Fruit fly (Drosophila melanogaster) whole organism, embryonic: ENCODE data around the gene fend.

Experiments used
- CG10209 ChIP-seq: fragments of 200-800 bp; sonication (Bioruptor generic); optimal IDR thresholded peaks from 3 replicates; lab custom pipeline; 2017; ENCODE audit warnings: missing biosample characterization, mild to moderate bottlenecking, missing genetic modification characterization, missing genetic modification reagents
- CG1024 ChIP-seq: fragments of 200-800 bp; sonication (Bioruptor generic); IDR thresholded peaks from 2 replicates; pipeline ENCODE4 v1.3.6; 2022; ENCODE audit warnings: missing biosample characterization, missing genetic modification characterization
- CG11247 ChIP-seq: fragments of 200-800 bp; sonication (Bioruptor generic); IDR thresholded peaks from 2 replicates; pipeline ENCODE4 v1.3.6; 2022; ENCODE audit warnings: missing biosample characterization, missing genetic modification characterization
- CG11696 ChIP-seq: fragments of 200-800 bp; sonication (Bioruptor generic); IDR thresholded peaks from 2 replicates; pipeline ENCODE4 v1.3.6; 2022; ENCODE audit warnings: missing biosample characterization, missing genetic modification characterization
- CG12219 ChIP-seq: fragments of 200-800 bp; sonication (Bioruptor generic); optimal IDR thresholded peaks from 3 replicates; lab custom pipeline; 2018; ENCODE audit warnings: missing biosample characterization, mild to moderate bottlenecking, missing genetic modification characterization
- CG12744 ChIP-seq: fragments of 200-800 bp; sonication (Bioruptor generic); optimal IDR thresholded peaks from 2 replicates; lab custom pipeline; 2016; ENCODE audit warnings: missing biosample characterization, missing genetic modification characterization
- CG13123 ChIP-seq: fragments of 200-800 bp; sonication (Bioruptor generic); optimal IDR thresholded peaks from 2 replicates; lab custom pipeline; 2016; ENCODE audit warnings: missing biosample characterization, missing genetic modification characterization
- CG13296 ChIP-seq: fragments of 200-800 bp; sonication (Bioruptor generic); optimal IDR thresholded peaks from 3 replicates; lab custom pipeline; 2018; ENCODE audit warnings: missing biosample characterization, mild to moderate bottlenecking, missing genetic modification characterization
- CG13775 ChIP-seq: fragments of 200-800 bp; sonication (Bioruptor generic); optimal IDR thresholded peaks from 3 replicates; lab custom pipeline; 2017; ENCODE audit warnings: missing biosample characterization, mild to moderate bottlenecking, missing genetic modification characterization
- CG14860 ChIP-seq: fragments of 200-800 bp; sonication (Bioruptor generic); IDR thresholded peaks from 3 replicates; pipeline ENCODE4 v1.3.6; 2022; ENCODE audit warnings: missing biosample characterization, missing genetic modification characterization; ENCODE audit not compliant: partially characterized antibody
- CG17186 ChIP-seq: fragments of 200-800 bp; sonication (Bioruptor generic); optimal IDR thresholded peaks from 3 replicates; lab custom pipeline; 2017; ENCODE audit warnings: missing biosample characterization, missing genetic modification reagents, missing genetic modification characterization
- CG1832 ChIP-seq: fragments of 200-800 bp; sonication (Bioruptor generic); optimal IDR thresholded peaks from 2 replicates; lab custom pipeline; 2017; ENCODE audit warnings: missing biosample characterization, mild to moderate bottlenecking, missing genetic modification characterization, inconsistent platforms
- CG2116 ChIP-seq: fragments of 200-800 bp; sonication (Bioruptor generic); optimal IDR thresholded peaks from 3 replicates; lab custom pipeline; 2018; ENCODE audit warnings: missing biosample characterization, mild to moderate bottlenecking, missing genetic modification characterization
- CG2199 ChIP-seq: fragments of 200-800 bp; sonication (Bioruptor generic); IDR thresholded peaks from 3 replicates; pipeline ENCODE4 v1.3.6; 2022; ENCODE audit warnings: missing biosample characterization, missing genetic modification characterization
- CG31388 ChIP-seq: fragments of 200-800 bp; sonication (Bioruptor generic); optimal IDR thresholded peaks from 2 replicates; lab custom pipeline; 2016; ENCODE audit warnings: missing biosample characterization, missing genetic modification characterization
- CG4424 ChIP-seq: fragments of 200-800 bp; sonication (Bioruptor generic); optimal IDR thresholded peaks from 3 replicates; lab custom pipeline; 2016; ENCODE audit warnings: missing biosample characterization, missing genetic modification characterization
- CG5180 ChIP-seq: fragments of 200-800 bp; sonication (Bioruptor generic); optimal IDR thresholded peaks from 3 replicates; lab custom pipeline; 2017; ENCODE audit warnings: missing biosample characterization, missing genetic modification characterization, mild to moderate bottlenecking, moderate library complexity, missing genetic modification reagents
- CG7963 ChIP-seq: fragments of 200-800 bp; sonication (Bioruptor generic); IDR thresholded peaks from 3 replicates; pipeline ENCODE4 v1.3.6; 2022; ENCODE audit warnings: missing biosample characterization, missing genetic modification characterization; ENCODE audit not compliant: partially characterized antibody
- CG7987 ChIP-seq: fragments of 200-800 bp; sonication (Bioruptor generic); optimal IDR thresholded peaks from 2 replicates; lab custom pipeline; 2018; ENCODE audit warnings: missing biosample characterization, mild to moderate bottlenecking, missing genetic modification characterization, moderate library complexity
- CTCF ChIP-seq: fragments of 200-800 bp; sonication (Bioruptor generic); optimal IDR thresholded peaks from 2 replicates; lab custom pipeline; 2017; ENCODE audit warnings: missing biosample characterization, mild to moderate bottlenecking, missing genetic modification characterization, moderate library complexity
- Dfd ChIP-seq, 2 experiments: fragments of >200 bp; optimal IDR thresholded peaks; 2 replicates each; lab custom pipeline; 2017; ENCODE audit warnings: missing biosample characterization in 2 of 2, missing genetic modification characterization in 2 of 2
- Dp ChIP-seq: fragments of 200-800 bp; sonication (Bioruptor generic); optimal IDR thresholded peaks from 2 replicates; lab custom pipeline; 2018; ENCODE audit warnings: missing biosample characterization, mild to moderate bottlenecking, missing genetic modification characterization, moderate library complexity
- Dref ChIP-seq: fragments of 200-800 bp; sonication (Bioruptor generic); IDR thresholded peaks from 2 replicates; pipeline ENCODE4 v1.3.6; 2022; ENCODE audit warnings: missing biosample characterization, missing genetic modification characterization
- Fer2 ChIP-seq: fragments of 200-800 bp; sonication (Bioruptor generic); optimal IDR thresholded peaks from 2 replicates; lab custom pipeline; 2018; ENCODE audit warnings: missing biosample characterization, mild to moderate bottlenecking, missing genetic modification characterization, moderate library complexity
- Gug ChIP-seq: fragments of 200-800 bp; sonication (Bioruptor generic); IDR thresholded peaks from 4 replicates; pipeline ENCODE4 v1.3.6; 2022; ENCODE audit warnings: missing biosample characterization, missing genetic modification characterization
- H2.0 ChIP-seq: fragments of 200-800 bp; sonication (Bioruptor generic); IDR thresholded peaks from 2 replicates; pipeline ENCODE4 v1.3.6; 2022; ENCODE audit warnings: missing biosample characterization, missing genetic modification characterization
- Hand ChIP-seq: fragments of 200-800 bp; sonication (Bioruptor generic); optimal IDR thresholded peaks from 2 replicates; lab custom pipeline; 2017; ENCODE audit warnings: mild to moderate bottlenecking, missing biosample characterization, missing genetic modification reagents, missing genetic modification characterization
- MBD-R2 ChIP-seq: fragments of 200-800 bp; sonication (Bioruptor generic); IDR thresholded peaks from 2 replicates; pipeline ENCODE4 v1.3.6; 2022; ENCODE audit warnings: missing biosample characterization, missing genetic modification characterization
- MTF-1 ChIP-seq: fragments of 200-800 bp; sonication (Bioruptor generic); optimal IDR thresholded peaks from 2 replicates; lab custom pipeline; 2018; ENCODE audit warnings: missing biosample characterization, mild to moderate bottlenecking, missing genetic modification characterization, borderline replicate concordance
- Meics ChIP-seq: fragments of 200-800 bp; sonication (Bioruptor generic); optimal IDR thresholded peaks from 2 replicates; lab custom pipeline; 2017; ENCODE audit warnings: missing biosample characterization, mild to moderate bottlenecking, missing genetic modification characterization
- Mrtf ChIP-seq: fragments of 200-800 bp; sonication (Bioruptor generic); IDR thresholded peaks from 3 replicates; pipeline ENCODE4 v1.3.6; 2022; ENCODE audit warnings: missing biosample characterization, missing genetic modification characterization
- NK7.1 ChIP-seq: fragments of 200-800 bp; sonication (Bioruptor generic); optimal IDR thresholded peaks from 3 replicates; lab custom pipeline; 2016; ENCODE audit warnings: missing biosample characterization, missing genetic modification characterization
- Opbp ChIP-seq: fragments of 200-800 bp; sonication (Bioruptor generic); IDR thresholded peaks from 3 replicates; pipeline ENCODE4 v1.3.6; 2022; ENCODE audit warnings: missing biosample characterization, missing genetic modification characterization; ENCODE audit not compliant: partially characterized antibody
- Sry-δ ChIP-seq: fragments of 200-800 bp; sonication (Bioruptor generic); optimal IDR thresholded peaks from 2 replicates; lab custom pipeline; 2016; ENCODE audit warnings: missing biosample characterization, missing genetic modification characterization
- abd-A ChIP-seq: fragments of 200-800 bp; sonication (Bioruptor generic); optimal IDR thresholded peaks from 3 replicates; lab custom pipeline; 2019; ENCODE audit warnings: missing biosample characterization, mild to moderate bottlenecking, missing genetic modification characterization, moderate library complexity
- ash1 ChIP-seq: fragments of 200-800 bp; sonication (Bioruptor generic); optimal IDR thresholded peaks from 2 replicates; lab custom pipeline; 2018; ENCODE audit warnings: missing biosample characterization, mild to moderate bottlenecking, missing genetic modification characterization
- cas ChIP-seq: fragments of 200-800 bp; sonication (Bioruptor generic); IDR thresholded peaks from 2 replicates; pipeline ENCODE4 v1.3.6; 2022; ENCODE audit warnings: missing biosample characterization, missing genetic modification characterization
- caup ChIP-seq: fragments of 200-800 bp; sonication (Bioruptor generic); optimal IDR thresholded peaks from 3 replicates; lab custom pipeline; 2017; ENCODE audit warnings: missing biosample characterization, mild to moderate bottlenecking, missing genetic modification characterization, moderate library complexity; ENCODE audit not compliant: severe bottlenecking
- dan ChIP-seq: fragments of 200-800 bp; sonication (Bioruptor generic); IDR thresholded peaks from 2 replicates; pipeline ENCODE4 v1.3.6; 2022; ENCODE audit warnings: missing biosample characterization, missing genetic modification characterization
- gem ChIP-seq: fragments of 200-800 bp; sonication (Bioruptor generic); optimal IDR thresholded peaks from 2 replicates; lab custom pipeline; 2019; ENCODE audit warnings: missing biosample characterization, mild to moderate bottlenecking, missing genetic modification characterization, moderate library complexity
- her ChIP-seq: fragments of 200-800 bp; sonication (Bioruptor generic); optimal IDR thresholded peaks from 2 replicates; lab custom pipeline; 2016; ENCODE audit warnings: missing biosample characterization, missing genetic modification characterization
- knrl ChIP-seq: fragments of 200-800 bp; sonication (Bioruptor generic); IDR thresholded peaks from 3 replicates; pipeline ENCODE4 v1.3.6; 2022; ENCODE audit warnings: missing biosample characterization, missing genetic modification characterization; ENCODE audit not compliant: partially characterized antibody
- lov ChIP-seq, 2 experiments: fragments of 200-800 bp in 1 of 2; fragments of >200 bp in 1 of 2; sonication (Bioruptor generic) in 1 of 2; IDR thresholded peaks in 1 of 2; optimal IDR thresholded peaks in 1 of 2; 2 replicates in 1 of 2; 3 replicates in 1 of 2; pipeline versions ENCODE4 v1.3.6 to Lab custom; 2017 to 2022; ENCODE audit warnings: missing biosample characterization in 1 of 2, missing genetic modification characterization in 1 of 2
- odd ChIP-seq: fragments of 200-800 bp; sonication (Bioruptor generic); optimal IDR thresholded peaks from 2 replicates; lab custom pipeline; 2017; ENCODE audit warnings: missing biosample characterization, mild to moderate bottlenecking, missing genetic modification characterization
- pfk ChIP-seq: fragments of 200-800 bp; sonication (Bioruptor generic); optimal IDR thresholded peaks from 2 replicates; lab custom pipeline; 2018; ENCODE audit warnings: missing biosample characterization, mild to moderate bottlenecking, missing genetic modification characterization, moderate library complexity
- ssp ChIP-seq: fragments of 200-800 bp; sonication (Bioruptor generic); IDR thresholded peaks from 2 replicates; pipeline ENCODE4 v1.3.6; 2022; ENCODE audit warnings: missing biosample characterization, missing genetic modification characterization
- tio ChIP-seq: fragments of 200-800 bp; sonication (Bioruptor generic); optimal IDR thresholded peaks from 2 replicates; lab custom pipeline; 2017; ENCODE audit warnings: missing biosample characterization, missing genetic modification characterization, inconsistent platforms
- tup ChIP-seq: fragments of 200-800 bp; sonication (Bioruptor generic); optimal IDR thresholded peaks from 2 replicates; lab custom pipeline; 2016; ENCODE audit warnings: missing biosample characterization, mild to moderate bottlenecking, missing genetic modification characterization, moderate library complexity
- zen2 ChIP-seq: fragments of 200-800 bp; sonication (Bioruptor generic); IDR thresholded peaks from 3 replicates; pipeline ENCODE4 v1.3.6; 2022; ENCODE audit warnings: missing biosample characterization, missing genetic modification characterization; ENCODE audit not compliant: partially characterized antibody

The fend gene

dm6 chrX:9136776-9137550, 2.1 kb upstream of the fend start (continued):
- TF ChIP-seq CG13123 (GFP tag; lab: Kevin White, UChicago) (no peak), CG7963 (GFP tag; lab: Robert Waterston, UW) (no peak), CG2116 (GFP tag; lab: Kevin White, UChicago) (no peak), MTF-1 (GFP tag; lab: Kevin White, UChicago) (no peak), CG11247 (no peak), Sry-δ (GFP tag; lab: Kevin White, UChicago) (no peak), MBD-R2 (GFP tag; lab: Robert Waterston, UW) (no peak), ash1 (no peak), CG2199 (GFP tag; lab: Robert Waterston, UW) (no peak), CG7987 (GFP tag; lab: Kevin White, UChicago) (no peak), CG10209 (peak; percentile 22), CG4424 (GFP tag; lab: Kevin White, UChicago) (peak; percentile 49), odd (no peak), CG13775 (GFP tag; lab: Kevin White, UChicago) (peak; percentile 16), gem (peak; percentile 79), CG12744 (GFP tag; lab: Kevin White, UChicago) (no peak), abd-A (no peak), knrl (GFP tag; lab: Robert Waterston, UW) (no peak), pfk (GFP tag; lab: Kevin White, UChicago) (no peak), Dp (GFP tag; lab: Kevin White, UChicago) (no peak), Dfd (GFP tag; optimal IDR thresholded peaks at IDR 0.05; lab: Kevin White, UChicago) (no peak), CTCF (GFP tag; lab: Kevin White, UChicago) (no peak), CG31388 (GFP tag; lab: Kevin White, UChicago) (no peak), cas (GFP tag; lab: Robert Waterston, UW) (no peak), Gug (GFP tag; lab: Robert Waterston, UW) (peak; percentile 23; the same call in 2 of the 4 replicates), lov (optimal IDR thresholded peaks at IDR 0.05; lab: Kevin White, UChicago) (no peak), lov (GFP tag; IDR thresholded peaks at IDR 0.05; lab: Robert Waterston, UW) (no peak; the same call in 2 of the 3 replicates), Opbp (GFP tag; lab: Robert Waterston, UW) (no peak), CG1832 (GFP tag; lab: Kevin White, UChicago) (no peak), Hand (GFP tag; lab: Kevin White, UChicago) (no peak), H2.0 (GFP tag; lab: Robert Waterston, UW) (peak; percentile 30), tio (GFP tag; lab: Kevin White, UChicago) (no peak), tup (GFP tag; lab: Kevin White, UChicago) (peak; percentile 2), caup (no peak), CG14860 (GFP tag; lab: Robert Waterston, UW) (no peak), CG11696 (GFP tag; lab: Robert Waterston, UW) (no peak), Fer2 (tag; lab: Kevin White, UChicago) (no peak), zen2 (GFP tag; lab: Robert Waterston, UW) (no peak), CG5180 (GFP tag; lab: Kevin White, UChicago) (peak; percentile 53), CG12219 (peak; percentile 18), ssp (peak; percentile 45), Meics (GFP tag; lab: Kevin White, UChicago) (peak; percentile 45), her (GFP tag; lab: Kevin White, UChicago) (peak; percentile 8), CG13296 (GFP tag; lab: Kevin White, UChicago) (no peak), CG17186 (GFP tag; lab: Kevin White, UChicago) (no peak), CG1024 (no peak), Dref (no peak), Mrtf (GFP tag; lab: Robert Waterston, UW) (0 out of 3 replicates have a peak, but pooled peaks have one; percentile 35), dan (GFP tag; lab: Robert Waterston, UW) (no peak), NK7.1 (GFP tag; lab: Kevin White, UChicago) (no peak)
